Fruit fly (Drosophila melanogaster): ENCODE data around the gene CG8064.

DNA sequence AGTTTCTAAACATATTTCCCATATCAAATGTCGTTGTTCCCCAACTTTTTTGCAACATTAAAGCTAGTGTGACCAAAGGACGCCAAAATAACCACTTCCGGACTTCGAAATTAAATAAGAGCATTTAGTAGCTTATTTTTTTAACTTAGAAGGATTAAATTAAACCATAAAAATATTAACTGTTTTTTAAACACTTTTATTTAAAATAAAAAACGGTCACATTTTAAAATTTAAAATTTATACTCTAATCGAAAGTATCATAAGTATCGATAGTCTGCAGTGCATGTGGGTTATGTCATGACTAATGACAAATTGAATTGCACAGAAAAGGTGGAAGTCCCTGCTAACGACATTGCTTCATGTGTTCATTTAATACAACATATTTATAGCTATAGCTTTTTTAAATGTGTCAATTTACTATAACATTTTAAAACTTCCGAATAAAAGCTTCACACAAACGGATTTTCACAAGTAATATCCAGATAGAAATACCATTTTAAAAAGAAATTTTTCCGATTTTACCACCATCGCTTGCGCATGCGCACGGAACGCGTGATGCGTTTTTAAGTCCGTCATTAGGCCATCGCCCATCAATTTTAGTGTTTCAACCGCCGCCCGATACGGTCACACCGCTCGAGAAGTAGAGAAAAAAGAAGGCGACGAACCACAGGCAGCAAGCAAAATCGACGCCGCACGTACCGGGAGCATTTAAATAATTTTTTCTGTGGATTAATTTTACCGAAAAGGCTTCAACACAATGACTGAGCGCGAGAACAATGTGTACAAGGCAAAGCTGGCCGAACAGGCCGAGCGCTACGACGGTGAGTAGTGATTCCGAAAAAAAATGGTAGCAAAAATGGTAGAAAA lies 41.1 kb upstream of the CG8064 start, which contains the start of the genes CG7156 and 14-3-3epsilon:
- TF ChIP-seq sd (tag; optimal IDR thresholded peaks at IDR 0.05) (no peak), gem (tag; optimal IDR thresholded peaks at IDR 0.05) (peak; percentile 71), CHES-1-like (GFP tag; optimal IDR thresholded peaks at IDR 0.05) (peak; percentile 32), CG31224 (GFP tag; IDR thresholded peaks at IDR 0.05) (no peak), Antp (GFP tag; optimal IDR thresholded peaks at IDR 0.05) (peak; percentile 2), CG12391 (tag; optimal IDR thresholded peaks at IDR 0.05) (peak; percentile 77), CG3065 (GFP tag; optimal IDR thresholded peaks at IDR 0.05) (no peak), Hey (tag; optimal IDR thresholded peaks at IDR 0.05) (no peak), CG16863 (GFP tag; optimal IDR thresholded peaks at IDR 0.05) (peak; percentile 4), Myb (GFP tag; optimal IDR thresholded peaks at IDR 0.05) (peak; percentile 59)

Data from whole organism, embryonic.